Worm (Caenorhabditis elegans): ENCODE measurements around the gene R09A8.2.

- no peak for TF ChIP-seq attf-3 (GFP tag; conservative IDR thresholded peaks at IDR 0.05)
- TF ChIP-seq egrh-3 (GFP tag; IDR thresholded peaks at IDR 0.05): no peak
- TF ChIP-seq aptf-3 (GFP tag; IDR thresholded peaks at IDR 0.05): no peak
- TF ChIP-seq aptf-2 (GFP tag; conservative IDR thresholded peaks at IDR 0.05): no peak
- no peak for TF ChIP-seq ama-1 (optimal IDR thresholded peaks at IDR 0.05)
- no peak for TF ChIP-seq ama-1 (GFP tag; optimal IDR thresholded peaks at IDR 0.05)
- TF ChIP-seq hmg-1.2 (GFP tag; IDR thresholded peaks at IDR 0.05): no peak
- no peak for TF ChIP-seq Y53G8AR.9 (GFP tag; conservative IDR thresholded peaks at IDR 0.05)
- no peak for TF ChIP-seq F57C9.4 (tag; optimal IDR thresholded peaks at IDR 0.05)
- no peak for TF ChIP-seq pha-4 (tag; optimal IDR thresholded peaks at IDR 0.05)
- no peak for TF ChIP-seq sdz-38 (tag; optimal IDR thresholded peaks at IDR 0.05)
- no peak for TF ChIP-seq tbp1 (GFP tag; optimal IDR thresholded peaks at IDR 0.05)
- no peak for TF ChIP-seq snpc-4 (GFP tag; optimal IDR thresholded peaks at IDR 0.05)
- no peak for TF ChIP-seq snpc-4 (tag; optimal IDR thresholded peaks at IDR 0.05)
- no peak for TF ChIP-seq unc-130 (GFP tag; optimal IDR thresholded peaks at IDR 0.05)
These were observed 15.8 kb upstream of the R09A8.2 start, which contains the start of the genes T24D5.6 and R09A8.9 for ce11 chrX:12603322-12603984.

Data from whole organism, young adult.